Worm (Caenorhabditis elegans) whole organism, young adult: Measurements from ENCODE around the gene syf-2.

Experiments
- B0035.1 ChIP-seq: sonication (generic microtip); optimal IDR thresholded peaks from 2 replicates; lab custom pipeline; 2016; ENCODE audit warnings: missing genetic modification characterization, mild to moderate bottlenecking, missing compliant biosample characterization, missing genotype, missing genetic modification reagents
- D2030.7 ChIP-seq: fragments of 200-800 bp; sonication (Bioruptor generic); IDR thresholded peaks from 2 replicates; pipeline ENCODE4 v1.3.6; 2022; ENCODE audit warnings: missing genetic modification reagents, missing genetic modification characterization, missing compliant biosample characterization
- F10E7.11 ChIP-seq: sonication (generic microtip); optimal IDR thresholded peaks from 2 replicates; lab custom pipeline; 2017; ENCODE audit warnings: mild to moderate bottlenecking, missing genetic modification characterization, moderate library complexity, missing compliant biosample characterization
- F23B12.7 ChIP-seq: sonication (generic microtip); optimal IDR thresholded peaks from 2 replicates; lab custom pipeline; 2017; ENCODE audit warnings: missing genetic modification characterization, mild to moderate bottlenecking, missing compliant biosample characterization, antibody characterized with exemption, moderate library complexity; ENCODE audit not compliant: insufficient read depth
- F33H1.4 ChIP-seq: fragments of 200-800 bp; sonication (Bioruptor generic); IDR thresholded peaks from 2 replicates; pipeline ENCODE4 v1.3.6; 2022; ENCODE audit warnings: missing genetic modification reagents, missing genetic modification characterization, missing compliant biosample characterization
- F57A8.1 ChIP-seq: fragments of 200-800 bp; sonication (Bioruptor generic); optimal IDR thresholded peaks from 2 replicates; lab custom pipeline; 2018; ENCODE audit warnings: mild to moderate bottlenecking, missing genetic modification characterization, moderate library complexity, missing compliant biosample characterization
- K12H6.12 ChIP-seq: fragments of 200-800 bp; sonication (Bioruptor generic); optimal IDR thresholded peaks from 2 replicates; lab custom pipeline; 2018; ENCODE audit warnings: mild to moderate bottlenecking, missing genetic modification characterization, missing compliant biosample characterization
- Y53F4B.3 ChIP-seq: fragments of 200-800 bp; sonication (Bioruptor generic); IDR thresholded peaks from 2 replicates; pipeline ENCODE4 v1.3.6; 2022; ENCODE audit warnings: missing genetic modification reagents, missing genetic modification characterization, missing compliant biosample characterization
- Y53G8AR.9 ChIP-seq: fragments of 200-800 bp; sonication (Bioruptor generic); conservative IDR thresholded peaks from 2 replicates; pipeline ENCODE4 v1.3.6; 2022; ENCODE audit warnings: missing genetic modification reagents, missing genetic modification characterization, missing compliant biosample characterization
- Y56A3A.18 ChIP-seq: fragments of 200-800 bp; sonication (Bioruptor generic); IDR thresholded peaks from 2 replicates; pipeline ENCODE4 v1.3.6; 2022; ENCODE audit warnings: missing genetic modification reagents, missing genetic modification characterization, missing compliant biosample characterization
- Y67H2A.10 ChIP-seq: fragments of 200-800 bp; sonication (Bioruptor generic); conservative IDR thresholded peaks from 2 replicates; pipeline ENCODE4 v1.3.6; 2022; ENCODE audit warnings: missing genetic modification reagents, missing genetic modification characterization, missing compliant biosample characterization
- ZK185.1 ChIP-seq: sonication (generic microtip); optimal IDR thresholded peaks from 2 replicates; lab custom pipeline; 2016; ENCODE audit warnings: mild to moderate bottlenecking, missing genetic modification characterization, missing compliant biosample characterization; ENCODE audit not compliant: poor library complexity, severe bottlenecking
- aptf-2 ChIP-seq: fragments of 200-800 bp; sonication (Bioruptor generic); conservative IDR thresholded peaks from 2 replicates; pipeline ENCODE4 v1.3.6; 2022; ENCODE audit warnings: missing genetic modification reagents, missing genetic modification characterization, missing compliant biosample characterization
- attf-3 ChIP-seq: fragments of 200-800 bp; sonication (Bioruptor generic); conservative IDR thresholded peaks from 2 replicates; pipeline ENCODE4 v1.3.6; 2022; ENCODE audit warnings: missing genetic modification reagents, missing genetic modification characterization, missing compliant biosample characterization
- attf-5 ChIP-seq: fragments of 200-800 bp; sonication (Bioruptor generic); optimal IDR thresholded peaks from 2 replicates; lab custom pipeline; 2018; ENCODE audit warnings: mild to moderate bottlenecking, missing genetic modification characterization, missing compliant biosample characterization
- attf-6 ChIP-seq: fragments of 200-800 bp; sonication (Bioruptor generic); IDR thresholded peaks from 2 replicates; pipeline ENCODE4 v1.3.6; 2022; ENCODE audit warnings: missing genetic modification reagents, missing genetic modification characterization, missing compliant biosample characterization
- cebp-2 ChIP-seq: fragments of 200-800 bp; sonication (Bioruptor generic); IDR thresholded peaks from 2 replicates; pipeline ENCODE4 v1.3.6; 2022; ENCODE audit warnings: missing genetic modification characterization, missing compliant biosample characterization
- ceh-100 ChIP-seq: fragments of 200-800 bp; sonication (Bioruptor generic); IDR thresholded peaks from 2 replicates; pipeline ENCODE4 v1.3.6; 2022; ENCODE audit warnings: missing genetic modification reagents, missing genetic modification characterization, missing compliant biosample characterization
- ceh-27 ChIP-seq: fragments of 200-800 bp; sonication (Bioruptor generic); optimal IDR thresholded peaks from 2 replicates; lab custom pipeline; 2018; ENCODE audit warnings: mild to moderate bottlenecking, missing genetic modification characterization, moderate library complexity, missing compliant biosample characterization
- ceh-58 ChIP-seq: fragments of 200-800 bp; sonication (Bioruptor generic); IDR thresholded peaks from 2 replicates; pipeline ENCODE4 v1.3.6; 2022; ENCODE audit warnings: missing genetic modification characterization, missing compliant biosample characterization
- ceh-91 ChIP-seq: fragments of 200-800 bp; sonication (Bioruptor generic); IDR thresholded peaks from 2 replicates; pipeline ENCODE4 v1.3.6; 2022; ENCODE audit warnings: missing genetic modification reagents, missing genetic modification characterization, missing compliant biosample characterization
- dox-1 ChIP-seq: fragments of 200-800 bp; sonication (Bioruptor generic); IDR thresholded peaks from 2 replicates; pipeline ENCODE4 v1.3.6; 2022; ENCODE audit warnings: missing genetic modification reagents, missing genetic modification characterization, missing compliant biosample characterization
- efl-1 ChIP-seq: fragments of 150-350 bp; optimal IDR thresholded peaks from 2 replicates; lab custom pipeline; 2014; ENCODE audit warnings: missing biosample characterization, missing genetic modification reagents, missing genetic modification characterization
- egrh-3 ChIP-seq: fragments of 200-800 bp; sonication (Bioruptor generic); IDR thresholded peaks from 2 replicates; pipeline ENCODE4 v1.3.6; 2022; ENCODE audit warnings: missing genetic modification reagents, missing genetic modification characterization, missing compliant biosample characterization
- ekl-4 ChIP-seq: fragments of 200-800 bp; sonication (Bioruptor generic); IDR thresholded peaks from 2 replicates; pipeline ENCODE4 v1.3.6; 2022; ENCODE audit warnings: missing genetic modification reagents, missing genetic modification characterization, missing compliant biosample characterization
- ets-4 ChIP-seq: fragments of 200-800 bp; sonication (Bioruptor generic); optimal IDR thresholded peaks from 2 replicates; lab custom pipeline; 2018; ENCODE audit warnings: mild to moderate bottlenecking, missing genetic modification characterization, missing compliant biosample characterization
- hmg-1.2 ChIP-seq: fragments of 200-800 bp; sonication (Bioruptor generic); IDR thresholded peaks from 2 replicates; pipeline ENCODE4 v1.3.6; 2022; ENCODE audit warnings: missing genetic modification reagents, missing genetic modification characterization, missing compliant biosample characterization
- hmg-20 ChIP-seq: fragments of 200-800 bp; sonication (Bioruptor generic); IDR thresholded peaks from 2 replicates; pipeline ENCODE4 v1.3.6; 2022; ENCODE audit warnings: missing genetic modification reagents, missing genetic modification characterization, missing compliant biosample characterization
- hrde-1 ChIP-seq: sonication (generic microtip); optimal IDR thresholded peaks from 2 replicates; lab custom pipeline; 2016; ENCODE audit warnings: missing genetic modification characterization, mild to moderate bottlenecking, missing compliant biosample characterization, moderate library complexity, missing genotype, missing genetic modification reagents, borderline replicate concordance
- let-607 ChIP-seq, 2 experiments: fragments of 200-800 bp in 1 of 2; sonication (Bioruptor generic) in 1 of 2; sonication (generic microtip) in 1 of 2; optimal IDR thresholded peaks; 2 replicates each; lab custom pipeline; 2016 to 2018; ENCODE audit warnings: mild to moderate bottlenecking in 2 of 2, missing compliant biosample characterization in 2 of 2, missing genetic modification characterization in 2 of 2, moderate library complexity in 2 of 2, missing genotype in 1 of 2
- lin-35 ChIP-seq, 3 experiments: fragments of 150-350 bp in 2 of 3; sonication (generic microtip) in 1 of 3; optimal IDR thresholded peaks; 2 replicates each; lab custom pipeline; 2014 to 2018; ENCODE audit warnings: missing biosample characterization in 3 of 3, missing genetic modification characterization in 3 of 3, missing genetic modification reagents in 3 of 3
- lin-40 ChIP-seq: sonication (generic microtip); optimal IDR thresholded peaks from 2 replicates; lab custom pipeline; 2016; ENCODE audit warnings: missing genetic modification characterization, mild to moderate bottlenecking, missing compliant biosample characterization, missing genotype, missing genetic modification reagents
- lin-54 ChIP-seq: fragments of 200-800 bp; sonication (Bioruptor generic); optimal IDR thresholded peaks from 2 replicates; lab custom pipeline; 2018; ENCODE audit warnings: mild to moderate bottlenecking, missing genetic modification characterization, missing compliant biosample characterization
- madf-10 ChIP-seq: sonication (generic microtip); optimal IDR thresholded peaks from 2 replicates; lab custom pipeline; 2016; ENCODE audit warnings: mild to moderate bottlenecking, missing genetic modification characterization, missing compliant biosample characterization
- madf-6 ChIP-seq: fragments of 200-800 bp; sonication (Bioruptor generic); IDR thresholded peaks from 2 replicates; pipeline ENCODE4 v1.3.6; 2022; ENCODE audit warnings: missing genetic modification reagents, missing genetic modification characterization, missing compliant biosample characterization
- madf-8 ChIP-seq: fragments of 200-800 bp; sonication (Bioruptor generic); conservative IDR thresholded peaks from 2 replicates; pipeline ENCODE4 v1.3.6; 2022; ENCODE audit warnings: missing genetic modification reagents, missing genetic modification characterization, missing compliant biosample characterization
- mcd-1 ChIP-seq: fragments of 200-800 bp; sonication (Bioruptor generic); IDR thresholded peaks from 2 replicates; pipeline ENCODE4 v1.3.6; 2022; ENCODE audit warnings: missing genetic modification reagents, missing genetic modification characterization, missing compliant biosample characterization
- mes-4 ChIP-seq: sonication (generic microtip); optimal IDR thresholded peaks from 2 replicates; lab custom pipeline; 2016; ENCODE audit warnings: missing genotype, missing genetic modification characterization, missing compliant biosample characterization
- nhr-90 ChIP-seq: sonication (generic microtip); optimal IDR thresholded peaks from 2 replicates; lab custom pipeline; 2016; ENCODE audit warnings: missing genotype, mild to moderate bottlenecking, missing genetic modification characterization, missing compliant biosample characterization
- pbrm-1 ChIP-seq: fragments of 200-800 bp; sonication (Bioruptor generic); IDR thresholded peaks from 2 replicates; pipeline ENCODE4 v1.3.6; 2022; ENCODE audit warnings: missing genetic modification reagents, missing genetic modification characterization, missing compliant biosample characterization
- rcor-1 ChIP-seq: fragments of 200-800 bp; sonication (Bioruptor generic); IDR thresholded peaks from 2 replicates; pipeline ENCODE4 v1.3.6; 2022; ENCODE audit warnings: missing genetic modification reagents, missing genetic modification characterization, missing compliant biosample characterization
- snpc-3.4 ChIP-seq: sonication (generic microtip); optimal IDR thresholded peaks from 2 replicates; lab custom pipeline; 2017; ENCODE audit warnings: missing genetic modification characterization, mild to moderate bottlenecking, missing compliant biosample characterization, antibody characterized with exemption, moderate library complexity, missing genotype, missing genetic modification reagents
- somi-1 ChIP-seq: fragments of 200-800 bp; sonication (Bioruptor generic); optimal IDR thresholded peaks from 2 replicates; lab custom pipeline; 2018; ENCODE audit warnings: mild to moderate bottlenecking, missing genetic modification characterization, missing compliant biosample characterization
- sptf-2 ChIP-seq: fragments of 200-800 bp; sonication (Bioruptor generic); optimal IDR thresholded peaks from 2 replicates; lab custom pipeline; 2018; ENCODE audit warnings: mild to moderate bottlenecking, missing genetic modification characterization, missing compliant biosample characterization
- tbp1 ChIP-seq: fragments of 200-800 bp; sonication (Bioruptor generic); optimal IDR thresholded peaks from 2 replicates; lab custom pipeline; 2018; ENCODE audit warnings: mild to moderate bottlenecking, missing genetic modification characterization, missing compliant biosample characterization
- ztf-22 ChIP-seq: fragments of 200-800 bp; sonication (Bioruptor generic); optimal IDR thresholded peaks from 2 replicates; lab custom pipeline; 2018; ENCODE audit warnings: mild to moderate bottlenecking, missing genetic modification characterization, moderate library complexity, missing compliant biosample characterization

The syf-2 gene

ce11 chrIII:7179538-7180301 is 17.8 kb upstream of the syf-2 start, which contains the start of the genes rps-14 and rpl-36 (continued):
- TF ChIP-seq rcor-1 (peak; percentile 34; the same call in 1 of the 2 replicates), sptf-2 (GFP tag; lab: Kevin White, UChicago) (no peak), F10E7.11 (tag; lab: Kevin White, UChicago) (no peak), ceh-91 (peak; percentile 62; the same call in 1 of the 2 replicates), attf-3 (GFP tag; lab: Robert Waterston, UW) (peak; percentile 72), ztf-22 (GFP tag; lab: Kevin White, UChicago) (no peak), egrh-3 (GFP tag; lab: Robert Waterston, UW) (no peak), Y53F4B.3 (no peak), K12H6.12 (tag; lab: Kevin White, UChicago) (peak; percentile 47), madf-8 (GFP tag; lab: Robert Waterston, UW) (0 out of 2 replicates have a peak, but pooled peaks have one; percentile 15), ets-4 (GFP tag; lab: Kevin White, UChicago) (no peak), mes-4 (tag; lab: Kevin White, UChicago) (no peak), attf-6 (GFP tag; lab: Robert Waterston, UW) (no peak), attf-5 (GFP tag; lab: Kevin White, UChicago) (peak; percentile 60), cebp-2 (no peak), ZK185.1 (tag; lab: Kevin White, UChicago) (peak; percentile 57), hmg-1.2 (GFP tag; lab: Robert Waterston, UW) (peak; percentile 87), Y67H2A.10 (GFP tag; lab: Robert Waterston, UW) (peak; percentile 23; the same call in 1 of the 2 replicates), snpc-3.4 (tag; lab: Kevin White, UChicago) (peak; percentile 70), F57A8.1 (GFP tag; lab: Kevin White, UChicago) (no peak), efl-1 (GFP tag; lab: Kevin White, UChicago) (peak; percentile 60), hrde-1 (tag; lab: Kevin White, UChicago) (no peak), F33H1.4 (GFP tag; lab: Robert Waterston, UW) (peak; percentile 98), dox-1 (GFP tag; lab: Robert Waterston, UW) (peak; percentile 41; the same call in 1 of the 2 replicates), aptf-2 (no peak), lin-54 (GFP tag; lab: Kevin White, UChicago) (peak; percentile 81), madf-10 (peak; percentile 2), Y56A3A.18 (GFP tag; lab: Robert Waterston, UW) (no peak), madf-6 (peak; percentile 70), lin-40 (tag; lab: Kevin White, UChicago) (peak; percentile 82), Y53G8AR.9 (GFP tag; lab: Robert Waterston, UW) (0 out of 2 replicates have a peak, but pooled peaks have one; percentile 28), B0035.1 (tag; lab: Kevin White, UChicago) (no peak), ceh-100 (GFP tag; lab: Robert Waterston, UW) (peak; percentile 61), ceh-58 (no peak), hmg-20 (no peak), lin-35 (GFP tag; optimal IDR thresholded peaks at IDR 0.05; lab: Kevin White, UChicago) (peak in 1 of 3 experiments; percentile 86), ekl-4 (GFP tag; lab: Robert Waterston, UW) (peak; percentile 36; the same call in 1 of the 2 replicates), tbp1 (peak; percentile 62), pbrm-1 (GFP tag; lab: Robert Waterston, UW) (peak; percentile 69), F23B12.7 (tag; lab: Kevin White, UChicago) (peak; percentile 96), somi-1 (no peak), let-607 (tag; optimal IDR thresholded peaks at IDR 0.05; lab: Kevin White, UChicago) (peak in 1 of 2 experiments; percentile 45), nhr-90 (tag; lab: Kevin White, UChicago) (no peak), mcd-1 (GFP tag; lab: Robert Waterston, UW) (peak; percentile 84), ceh-27 (peak; percentile 61), D2030.7 (GFP tag; lab: Robert Waterston, UW) (peak; percentile 71)
